Fruit fly (Drosophila melanogaster) whole organism, embryonic: ENCODE measurements around the gene intr.

Source experiments
- Abd-B ChIP-seq: fragments of 200-800 bp; sonication (Bioruptor generic); optimal IDR thresholded peaks from 2 replicates; lab custom pipeline; 2018; ENCODE audit warnings: missing biosample characterization, mild to moderate bottlenecking, missing genetic modification characterization, moderate library complexity
- Antp ChIP-seq: fragments of 200-800 bp; sonication (Bioruptor generic); optimal IDR thresholded peaks from 3 replicates; lab custom pipeline; 2016; ENCODE audit warnings: missing biosample characterization, missing genetic modification characterization
- Atf6 ChIP-seq: fragments of 200-800 bp; sonication (Bioruptor generic); IDR thresholded peaks from 2 replicates; pipeline ENCODE4 v1.3.6; 2022; ENCODE audit warnings: missing biosample characterization, missing genetic modification characterization
- CG11093 ChIP-seq: fragments of 200-800 bp; sonication (Bioruptor generic); IDR thresholded peaks from 3 replicates; pipeline ENCODE4 v1.3.6; 2022; ENCODE audit warnings: missing biosample characterization, missing genetic modification characterization
- CG11504 ChIP-seq: fragments of 200-800 bp; sonication (Bioruptor generic); optimal IDR thresholded peaks from 3 replicates; lab custom pipeline; 2019; ENCODE audit warnings: missing biosample characterization, mild to moderate bottlenecking, missing genetic modification characterization, moderate library complexity
- CG1233 ChIP-seq: fragments of 200-800 bp; sonication (Bioruptor generic); optimal IDR thresholded peaks from 4 replicates; lab custom pipeline; 2018; ENCODE audit warnings: missing biosample characterization, mild to moderate bottlenecking, missing genetic modification characterization
- CG15479 ChIP-seq: fragments of 200-800 bp; sonication (Bioruptor generic); optimal IDR thresholded peaks from 3 replicates; lab custom pipeline; 2019; ENCODE audit warnings: missing biosample characterization, mild to moderate bottlenecking, missing genetic modification characterization, moderate library complexity
- CG17361 ChIP-seq: fragments of 200-800 bp; sonication (Bioruptor generic); IDR thresholded peaks from 3 replicates; pipeline ENCODE4 v1.3.6; 2022; ENCODE audit warnings: missing biosample characterization, missing genetic modification characterization
- CG18262 ChIP-seq: fragments of 200-800 bp; optimal IDR thresholded peaks from 3 replicates; lab custom pipeline; 2019; ENCODE audit warnings: missing biosample characterization, mild to moderate bottlenecking, missing genetic modification characterization, moderate library complexity
- CG2120 ChIP-seq: fragments of 200-800 bp; sonication (Bioruptor generic); optimal IDR thresholded peaks from 3 replicates; lab custom pipeline; 2016; ENCODE audit warnings: missing biosample characterization, missing genetic modification characterization
- CG30020 ChIP-seq: fragments of 200-800 bp; optimal IDR thresholded peaks from 2 replicates; lab custom pipeline; 2019; ENCODE audit warnings: missing biosample characterization, mild to moderate bottlenecking, missing genetic modification characterization, moderate library complexity
- CG32532 ChIP-seq: fragments of 200-800 bp; sonication (Bioruptor generic); IDR thresholded peaks from 2 replicates; pipeline ENCODE4 v1.3.6; 2022; ENCODE audit warnings: missing biosample characterization, missing genetic modification characterization
- CG32767 ChIP-seq: fragments of 200-800 bp; sonication (Bioruptor generic); IDR thresholded peaks from 2 replicates; pipeline ENCODE4 v1.3.6; 2022; ENCODE audit warnings: missing biosample characterization, missing genetic modification characterization
- CG32772 ChIP-seq: fragments of 200-800 bp; sonication (Bioruptor generic); IDR thresholded peaks from 2 replicates; pipeline ENCODE4 v1.3.6; 2022; ENCODE audit warnings: missing biosample characterization, missing genetic modification characterization
- CG34422 ChIP-seq: fragments of 200-800 bp; sonication (Bioruptor generic); IDR thresholded peaks from 3 replicates; pipeline ENCODE4 v1.3.6; 2022; ENCODE audit warnings: missing biosample characterization, missing genetic modification characterization
- CG4404 ChIP-seq: fragments of 200-800 bp; sonication (Bioruptor generic); IDR thresholded peaks from 2 replicates; pipeline ENCODE4 v1.3.6; 2022; ENCODE audit warnings: missing biosample characterization, missing genetic modification characterization
- CG5245 ChIP-seq: fragments of 200-800 bp; sonication (Bioruptor generic); optimal IDR thresholded peaks from 3 replicates; lab custom pipeline; 2016; ENCODE audit warnings: missing biosample characterization, missing genetic modification characterization
- CG6765 ChIP-seq: fragments of 200-800 bp; sonication (Bioruptor generic); optimal IDR thresholded peaks from 3 replicates; lab custom pipeline; 2017; ENCODE audit warnings: missing biosample characterization, mild to moderate bottlenecking, missing genetic modification characterization
- CG8765 ChIP-seq: fragments of 200-800 bp; sonication (Bioruptor generic); IDR thresholded peaks from 2 replicates; pipeline ENCODE4 v1.3.6; 2022; ENCODE audit warnings: missing biosample characterization, missing genetic modification characterization
- CG9437 ChIP-seq: fragments of 200-800 bp; sonication (Bioruptor generic); optimal IDR thresholded peaks from 2 replicates; lab custom pipeline; 2018; ENCODE audit warnings: missing biosample characterization, mild to moderate bottlenecking, missing genetic modification characterization
- CG9609 ChIP-seq: fragments of 200-800 bp; sonication (Bioruptor generic); optimal IDR thresholded peaks from 3 replicates; lab custom pipeline; 2016; ENCODE audit warnings: missing biosample characterization, missing genetic modification characterization
- Dad ChIP-seq: fragments of 200-800 bp; sonication (Bioruptor generic); optimal IDR thresholded peaks from 3 replicates; lab custom pipeline; 2016; ENCODE audit warnings: missing biosample characterization, missing genetic modification characterization
- Dip3 ChIP-seq: fragments of 200-800 bp; sonication (Bioruptor generic); optimal IDR thresholded peaks from 3 replicates; lab custom pipeline; 2016; ENCODE audit warnings: missing biosample characterization, missing genetic modification characterization
- Doc3 ChIP-seq: fragments of 200-800 bp; sonication (Bioruptor generic); IDR thresholded peaks from 3 replicates; pipeline ENCODE4 v1.3.6; 2022; ENCODE audit warnings: missing biosample characterization, missing genetic modification characterization; ENCODE audit not compliant: partially characterized antibody
- Eip74EF ChIP-seq, 2 experiments: fragments of 200-800 bp in 1 of 2; fragments of >200 bp in 1 of 2; sonication (Bioruptor generic) in 1 of 2; optimal IDR thresholded peaks; 2 replicates each; lab custom pipeline; 2017 to 2019; ENCODE audit warnings: missing biosample characterization in 2 of 2, missing genetic modification characterization in 2 of 2, mild to moderate bottlenecking in 1 of 2, moderate library complexity in 1 of 2
- Elba2 ChIP-seq: fragments of 200-800 bp; sonication (Bioruptor generic); optimal IDR thresholded peaks from 3 replicates; lab custom pipeline; 2016; ENCODE audit warnings: missing biosample characterization, missing genetic modification characterization
- HHEX ChIP-seq: fragments of 200-800 bp; sonication (Bioruptor generic); optimal IDR thresholded peaks from 3 replicates; lab custom pipeline; 2017; ENCODE audit warnings: missing biosample characterization, mild to moderate bottlenecking, missing genetic modification characterization, missing genetic modification reagents
- Hmx ChIP-seq: fragments of 200-800 bp; sonication (Bioruptor generic); optimal IDR thresholded peaks from 2 replicates; lab custom pipeline; 2016; ENCODE audit warnings: missing biosample characterization, missing genetic modification characterization
- Mad ChIP-seq: fragments of 200-800 bp; sonication (Bioruptor generic); optimal IDR thresholded peaks from 2 replicates; lab custom pipeline; 2016; ENCODE audit warnings: missing biosample characterization, missing genetic modification characterization
- Meics ChIP-seq: fragments of 200-800 bp; sonication (Bioruptor generic); optimal IDR thresholded peaks from 2 replicates; lab custom pipeline; 2017; ENCODE audit warnings: missing biosample characterization, mild to moderate bottlenecking, missing genetic modification characterization
- Pdp1 ChIP-seq, 2 experiments: fragments of 200-800 bp; sonication (Bioruptor generic); optimal IDR thresholded peaks; 3 replicates each; lab custom pipeline; 2016; ENCODE audit warnings: missing biosample characterization in 2 of 2, missing genetic modification characterization in 2 of 2, mild to moderate bottlenecking in 1 of 2, moderate library complexity in 1 of 2
- al ChIP-seq: fragments of 200-800 bp; sonication (Bioruptor generic); IDR thresholded peaks from 2 replicates; pipeline ENCODE4 v1.3.6; 2022; ENCODE audit warnings: missing biosample characterization, missing genetic modification characterization
- crc ChIP-seq: fragments of 200-800 bp; sonication (Bioruptor generic); optimal IDR thresholded peaks from 2 replicates; lab custom pipeline; 2016; ENCODE audit warnings: missing biosample characterization, missing genetic modification characterization
- croc ChIP-seq: fragments of 200-800 bp; sonication (Bioruptor generic); conservative IDR thresholded peaks from 3 replicates; pipeline ENCODE4 v1.3.6; 2022; ENCODE audit warnings: missing biosample characterization, missing genetic modification characterization
- crol ChIP-seq: fragments of 200-800 bp; sonication (Bioruptor generic); IDR thresholded peaks from 2 replicates; pipeline ENCODE4 v1.3.6; 2022; ENCODE audit warnings: missing biosample characterization, missing genetic modification characterization
- eyg ChIP-seq: fragments of 200-800 bp; sonication (Bioruptor generic); optimal IDR thresholded peaks from 3 replicates; lab custom pipeline; 2016; ENCODE audit warnings: missing biosample characterization, missing genetic modification characterization
- fu2 ChIP-seq: fragments of 200-800 bp; sonication (Bioruptor generic); optimal IDR thresholded peaks from 2 replicates; lab custom pipeline; 2016; ENCODE audit warnings: missing biosample characterization, missing genetic modification characterization
- grn ChIP-seq: fragments of 200-800 bp; sonication (Bioruptor generic); optimal IDR thresholded peaks from 3 replicates; lab custom pipeline; 2017; ENCODE audit warnings: missing biosample characterization, missing genetic modification characterization
- h ChIP-seq: fragments of >200 bp; optimal IDR thresholded peaks from 2 replicates; lab custom pipeline; 2017
- ham ChIP-seq: fragments of 200-800 bp; sonication (Bioruptor generic); IDR thresholded peaks from 2 replicates; pipeline ENCODE4 v1.3.6; 2022; ENCODE audit warnings: missing biosample characterization, missing genetic modification characterization
- hbn ChIP-seq: fragments of 200-800 bp; sonication (Bioruptor generic); IDR thresholded peaks from 2 replicates; pipeline ENCODE4 v1.3.6; 2022; ENCODE audit warnings: missing biosample characterization, missing genetic modification characterization; ENCODE audit not compliant: partially characterized antibody
- lbe ChIP-seq: fragments of 200-800 bp; sonication (Bioruptor generic); optimal IDR thresholded peaks from 2 replicates; lab custom pipeline; 2016; ENCODE audit warnings: missing biosample characterization, mild to moderate bottlenecking, missing genetic modification characterization
- mirr ChIP-seq: fragments of 200-800 bp; sonication (Bioruptor generic); optimal IDR thresholded peaks from 3 replicates; lab custom pipeline; 2018; ENCODE audit warnings: missing biosample characterization, mild to moderate bottlenecking, missing genetic modification characterization
- oc ChIP-seq: fragments of 200-800 bp; sonication (Bioruptor generic); optimal IDR thresholded peaks from 2 replicates; lab custom pipeline; 2018; ENCODE audit warnings: missing biosample characterization, mild to moderate bottlenecking, missing genetic modification characterization, moderate library complexity
- ranshi ChIP-seq: fragments of 200-800 bp; sonication (Bioruptor generic); IDR thresholded peaks from 2 replicates; pipeline ENCODE4 v1.3.6; 2022; ENCODE audit warnings: missing biosample characterization, missing genetic modification characterization
- run ChIP-seq: fragments of 200-800 bp; sonication (Bioruptor generic); optimal IDR thresholded peaks from 3 replicates; lab custom pipeline; 2018; ENCODE audit warnings: missing biosample characterization, mild to moderate bottlenecking, missing genetic modification characterization
- schlank ChIP-seq: fragments of 200-800 bp; sonication (Bioruptor generic); optimal IDR thresholded peaks from 2 replicates; lab custom pipeline; 2018; ENCODE audit warnings: missing biosample characterization, mild to moderate bottlenecking, missing genetic modification characterization
- scrt ChIP-seq: fragments of 200-800 bp; sonication (Bioruptor generic); optimal IDR thresholded peaks from 2 replicates; lab custom pipeline; 2018; ENCODE audit warnings: missing biosample characterization, mild to moderate bottlenecking, missing genetic modification characterization, moderate library complexity
- sima ChIP-seq: fragments of 200-800 bp; sonication (Bioruptor generic); optimal IDR thresholded peaks from 2 replicates; lab custom pipeline; 2016; ENCODE audit warnings: missing biosample characterization, missing genetic modification characterization
- slbo ChIP-seq: fragments of 200-800 bp; sonication (Bioruptor generic); IDR thresholded peaks from 2 replicates; pipeline ENCODE4 v1.3.6; 2022; ENCODE audit warnings: missing biosample characterization, missing genetic modification characterization

Gene intr

dm6 chr3R:28811677-28812465 is 21.5 kb downstream of the intr start, which contains the start of gene Prp39 (continued):
- TF ChIP-seq CG4404 (no peak; the same call in 1 of the 2 replicates), h (no peak), ranshi (peak; percentile 43; the same call in 1 of the 2 replicates), CG18262 (no peak), CG9437 (GFP tag; lab: Kevin White, UChicago) (peak; percentile 25), al (GFP tag; lab: Robert Waterston, UW) (peak; percentile 46; the same call in 1 of the 2 replicates), Dip3 (no peak), slbo (GFP tag; lab: Robert Waterston, UW) (peak; percentile 72), Meics (GFP tag; lab: Kevin White, UChicago) (no peak), HHEX (no peak), grn (GFP tag; lab: Kevin White, UChicago) (no peak), Atf6 (GFP tag; lab: Robert Waterston, UW) (peak; percentile 45; the same call in 1 of the 2 replicates), scrt (GFP tag; lab: Kevin White, UChicago) (no peak), sima (GFP tag; lab: Kevin White, UChicago) (no peak), Eip74EF (GFP tag; optimal IDR thresholded peaks at IDR 0.05; lab: Kevin White, UChicago) (no peak), CG11093 (GFP tag; lab: Robert Waterston, UW) (no peak), CG5245 (GFP tag; lab: Kevin White, UChicago) (no peak), CG30020 (tag; lab: Kevin White, UChicago) (peak; percentile 10), hbn (GFP tag; lab: Robert Waterston, UW) (peak; percentile 71), CG32767 (GFP tag; lab: Robert Waterston, UW) (0 out of 2 replicates have a peak, but pooled peaks have one; percentile 30), Doc3 (GFP tag; lab: Robert Waterston, UW) (peak; percentile 80), CG8765 (no peak), run (tag; lab: Kevin White, UChicago) (no peak), Hmx (GFP tag; lab: Kevin White, UChicago) (no peak), CG17361 (GFP tag; lab: Robert Waterston, UW) (peak; percentile 51; the same call in 1 of the 3 replicates), fu2 (no peak), CG6765 (no peak), CG15479 (GFP tag; lab: Kevin White, UChicago) (no peak), Antp (no peak), CG2120 (GFP tag; lab: Kevin White, UChicago) (peak; percentile 17), Dad (GFP tag; lab: Kevin White, UChicago) (no peak), crc (GFP tag; lab: Kevin White, UChicago) (no peak), CG34422 (peak; percentile 60), Mad (GFP tag; lab: Kevin White, UChicago) (no peak), lbe (GFP tag; lab: Kevin White, UChicago) (no peak), CG32532 (GFP tag; lab: Robert Waterston, UW) (peak; percentile 49; the same call in 1 of the 2 replicates), Abd-B (GFP tag; lab: Kevin White, UChicago) (no peak), crol (GFP tag; lab: Robert Waterston, UW) (no peak), oc (no peak), ham (no peak), CG9609 (no peak), CG1233 (no peak), schlank (tag; lab: Kevin White, UChicago) (no peak), Elba2 (GFP tag; lab: Kevin White, UChicago) (no peak), CG32772 (GFP tag; lab: Robert Waterston, UW) (peak; percentile 44), croc (no peak), mirr (GFP tag; lab: Kevin White, UChicago) (no peak), CG11504 (tag; lab: Kevin White, UChicago) (no peak), eyg (GFP tag; lab: Kevin White, UChicago) (no peak), Pdp1 (GFP tag; optimal IDR thresholded peaks at IDR 0.05; lab: Kevin White, UChicago) (peak in 1 of 2 experiments; percentile 72)
